Worm (Caenorhabditis elegans): ENCODE results near the gene cmtr-2.

The cmtr-2 gene

ce11 chrIII:6615064-6615463, at the start of gene cmtr-2:
cmtr-2 (plus strand) TSS chrIII:6615414.
- TF ChIP-seq dao-5 (tag; optimal IDR thresholded peaks at IDR 0.05) = no peak
- TF ChIP-seq him-1 (tag; optimal IDR thresholded peaks at IDR 0.05) = no peak
- no peak for TF ChIP-seq W03F9.2 (tag; optimal IDR thresholded peaks at IDR 0.05)

- TF ChIP-seq him-1 (tag; optimal IDR thresholded peaks at IDR 0.05) (no peak), W03F9.2 (tag; optimal IDR thresholded peaks at IDR 0.05) (no peak), dao-5 (tag; optimal IDR thresholded peaks at IDR 0.05) (no peak)
Observed at ce11 chrIII:6577159-6577558, 38.1 kb upstream of the cmtr-2 start.

- TF ChIP-seq him-1 (tag; optimal IDR thresholded peaks at IDR 0.05) = no peak
- no peak for TF ChIP-seq dao-5 (tag; optimal IDR thresholded peaks at IDR 0.05)
- TF ChIP-seq W03F9.2 (tag; optimal IDR thresholded peaks at IDR 0.05) = no peak
Observed at ce11 chrIII:6578505-6578904, 36.7 kb upstream of the cmtr-2 start, which contains the start of gene F27B3.6. F27B3.6 (minus strand) TSS chrIII:6578605.

- no peak for TF ChIP-seq dao-5 (tag; optimal IDR thresholded peaks at IDR 0.05)
- TF ChIP-seq him-1 (tag; optimal IDR thresholded peaks at IDR 0.05) = no peak
- no peak for TF ChIP-seq W03F9.2 (tag; optimal IDR thresholded peaks at IDR 0.05)
Observed at ce11 chrIII:6579398-6579797, 35.8 kb upstream of the cmtr-2 start, which contains the start of gene F27B3.8. F27B3.8 (plus strand) TSS chrIII:6579698.

ce11 chrIII:6581585-6581984, 33.6 kb upstream of the cmtr-2 start, which contains the start of gene acr-21:
acr-21 (plus strand) TSS chrIII:6581885.
- TF ChIP-seq dao-5 (tag; optimal IDR thresholded peaks at IDR 0.05) = no peak
- no peak for TF ChIP-seq him-1 (tag; optimal IDR thresholded peaks at IDR 0.05)
- TF ChIP-seq W03F9.2 (tag; optimal IDR thresholded peaks at IDR 0.05) = no peak

ce11 chrIII:6587564-6587963, 27.6 kb upstream of the cmtr-2 start, which contains the start of gene ddo-3:
ddo-3 (plus strand) TSS chrIII:6587864.
- TF ChIP-seq W03F9.2 (tag; optimal IDR thresholded peaks at IDR 0.05) = no peak
- no peak for TF ChIP-seq him-1 (tag; optimal IDR thresholded peaks at IDR 0.05)
- no peak for TF ChIP-seq dao-5 (tag; optimal IDR thresholded peaks at IDR 0.05)

- no peak for TF ChIP-seq W03F9.2 (tag; optimal IDR thresholded peaks at IDR 0.05)
- TF ChIP-seq him-1 (tag; optimal IDR thresholded peaks at IDR 0.05) = no peak
- no peak for TF ChIP-seq dao-5 (tag; optimal IDR thresholded peaks at IDR 0.05)
Observed at ce11 chrIII:6589499-6589898, 25.7 kb upstream of the cmtr-2 start.

- TF ChIP-seq W03F9.2 (tag; optimal IDR thresholded peaks at IDR 0.05) (no peak), dao-5 (tag; optimal IDR thresholded peaks at IDR 0.05) (no peak), him-1 (tag; optimal IDR thresholded peaks at IDR 0.05) (no peak)
Observed at ce11 chrIII:6592075-6592474, 23.1 kb upstream of the cmtr-2 start, which contains the start of gene F20H11.1. F20H11.1 (minus strand) TSS chrIII:6592175.

ce11 chrIII:6594069-6594468, 21.1 kb upstream of the cmtr-2 start:
- TF ChIP-seq W03F9.2 (tag; optimal IDR thresholded peaks at IDR 0.05) = no peak
- no peak for TF ChIP-seq dao-5 (tag; optimal IDR thresholded peaks at IDR 0.05)
- no peak for TF ChIP-seq him-1 (tag; optimal IDR thresholded peaks at IDR 0.05)

- TF ChIP-seq him-1 (tag; optimal IDR thresholded peaks at IDR 0.05) (no peak), dao-5 (tag; optimal IDR thresholded peaks at IDR 0.05) (no peak), W03F9.2 (tag; optimal IDR thresholded peaks at IDR 0.05) (no peak)
Observed at ce11 chrIII:6601073-6601472, 14.1 kb upstream of the cmtr-2 start, which contains the start of gene let-765. let-765 (minus strand) TSS chrIII:6601173.

ce11 chrIII:6603185-6603584, 12.0 kb upstream of the cmtr-2 start:
- TF ChIP-seq dao-5 (tag; optimal IDR thresholded peaks at IDR 0.05) (no peak), him-1 (tag; optimal IDR thresholded peaks at IDR 0.05) (no peak), W03F9.2 (tag; optimal IDR thresholded peaks at IDR 0.05) (no peak)

ce11 chrIII:6604317-6604716, 10.9 kb upstream of the cmtr-2 start:
- TF ChIP-seq dao-5 (tag; optimal IDR thresholded peaks at IDR 0.05) (no peak), him-1 (tag; optimal IDR thresholded peaks at IDR 0.05) (no peak), W03F9.2 (tag; optimal IDR thresholded peaks at IDR 0.05) (no peak)

- TF ChIP-seq him-1 (tag; optimal IDR thresholded peaks at IDR 0.05) (no peak), dao-5 (tag; optimal IDR thresholded peaks at IDR 0.05) (no peak), W03F9.2 (tag; optimal IDR thresholded peaks at IDR 0.05) (no peak)
Observed at ce11 chrIII:6605442-6605992, 9.7 kb upstream of the cmtr-2 start.

ce11 chrIII:6606022-6606467, 9.2 kb upstream of the cmtr-2 start:
- TF ChIP-seq dao-5 (tag; optimal IDR thresholded peaks at IDR 0.05) (peak; percentile 52), W03F9.2 (tag; optimal IDR thresholded peaks at IDR 0.05) (peak; percentile 79), him-1 (tag; optimal IDR thresholded peaks at IDR 0.05) (peak; percentile 60)

- TF ChIP-seq W03F9.2 (tag; optimal IDR thresholded peaks at IDR 0.05) = no peak
Observed at ce11 chrIII:6606641-6607040, 8.6 kb upstream of the cmtr-2 start.
